Fruit fly (Drosophila melanogaster) whole organism: ENCODE measurements around the gene CG14421.

Source experiments
- CG8478 ChIP-seq: fragments of >200 bp; optimal IDR thresholded peaks from 2 replicates; lab custom pipeline; 2018; ENCODE audit warnings: inconsistent platforms
- Dll ChIP-seq: fragments of >200 bp; optimal IDR thresholded peaks from 2 replicates; lab custom pipeline; 2017
- EcR ChIP-seq, 2 experiments: fragments of >200 bp; optimal IDR thresholded peaks; 2 replicates each; lab custom pipeline; 2017; ENCODE audit warnings: missing biosample characterization in 2 of 2, missing genetic modification characterization in 2 of 2, missing genetic modification reagents in 2 of 2
- pan ChIP-seq: fragments of >200 bp; optimal IDR thresholded peaks from 2 replicates; lab custom pipeline; 2017
- psq ChIP-seq: fragments of >200 bp; optimal IDR thresholded peaks from 2 replicates; lab custom pipeline; 2017
- usp ChIP-seq: fragments of >200 bp; optimal IDR thresholded peaks from 2 replicates; lab custom pipeline; 2017; ENCODE audit warnings: missing biosample characterization, missing genetic modification characterization, mixed read lengths

The CG14421 gene

DNA sequence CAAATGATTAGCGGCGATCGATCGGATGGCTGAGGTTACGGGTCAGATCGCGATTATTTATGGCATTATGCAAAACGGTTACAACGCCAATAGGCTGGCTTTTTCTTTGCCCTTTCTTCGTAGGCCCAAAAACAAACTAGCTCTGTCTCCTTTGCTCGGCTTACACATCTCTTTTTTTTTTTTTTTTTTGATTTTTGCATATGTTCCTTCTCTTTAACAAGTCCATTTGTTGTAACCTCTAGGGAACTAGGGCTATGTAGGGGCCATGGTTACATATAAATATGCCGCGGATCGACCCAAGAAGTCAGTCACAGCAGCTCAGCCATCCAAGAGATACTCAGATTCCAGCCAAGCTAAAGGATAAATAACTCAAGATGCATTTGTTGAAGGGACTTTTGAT is at the start of gene CG14421:
Gene CG14421, plus strand, starts transcription at position 301 of the 400 bp plus-strand sequence.
- no peak for TF ChIP-seq EcR (GFP tag; optimal IDR thresholded peaks at IDR 0.05; lab: Kevin White, UChicago)
- TF ChIP-seq CG8478 (lab: Kevin White, UChicago) = no peak
- no peak for TF ChIP-seq usp
- no peak for TF ChIP-seq psq (lab: Kevin White, UChicago)
- no peak for TF ChIP-seq pan (lab: Kevin White, UChicago)
- TF ChIP-seq Dll (lab: Kevin White, UChicago) = no peak

DNA sequence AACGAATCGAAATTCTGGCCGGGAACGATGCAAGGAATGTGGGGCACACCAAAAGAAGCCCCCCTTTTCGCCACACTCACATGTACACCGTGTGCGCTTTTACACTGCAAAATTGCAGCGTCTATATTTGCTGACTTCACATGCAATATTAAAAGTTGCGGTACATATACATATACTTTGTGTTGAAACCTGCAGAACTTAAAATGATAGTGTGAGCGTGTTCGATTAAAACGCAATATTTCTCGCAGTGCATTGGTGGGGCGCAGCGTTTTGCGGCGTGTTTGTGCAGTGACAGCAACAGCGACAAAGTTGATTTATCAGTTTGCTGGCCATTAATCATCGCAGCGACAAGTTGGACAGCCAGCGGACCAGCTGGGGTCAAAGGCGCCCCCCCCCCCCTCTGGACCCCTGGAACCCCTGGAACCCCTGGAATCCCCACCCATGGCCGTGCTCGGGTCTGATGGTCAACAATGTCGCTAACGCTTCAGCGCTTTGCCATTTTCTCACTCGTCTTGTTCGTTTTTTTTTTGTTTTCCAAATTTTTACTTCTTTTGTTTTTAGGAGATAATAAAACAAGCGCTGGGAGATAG is 34.0 kb upstream of the CG14421 start:
- TF ChIP-seq psq (lab: Kevin White, UChicago) = no peak
- no peak for TF ChIP-seq usp
- TF ChIP-seq EcR (GFP tag; optimal IDR thresholded peaks at IDR 0.05; lab: Kevin White, UChicago) = no peak
- TF ChIP-seq CG8478 (lab: Kevin White, UChicago) = no peak
- no peak for TF ChIP-seq pan (lab: Kevin White, UChicago)
- TF ChIP-seq Dll (lab: Kevin White, UChicago) = no peak

DNA sequence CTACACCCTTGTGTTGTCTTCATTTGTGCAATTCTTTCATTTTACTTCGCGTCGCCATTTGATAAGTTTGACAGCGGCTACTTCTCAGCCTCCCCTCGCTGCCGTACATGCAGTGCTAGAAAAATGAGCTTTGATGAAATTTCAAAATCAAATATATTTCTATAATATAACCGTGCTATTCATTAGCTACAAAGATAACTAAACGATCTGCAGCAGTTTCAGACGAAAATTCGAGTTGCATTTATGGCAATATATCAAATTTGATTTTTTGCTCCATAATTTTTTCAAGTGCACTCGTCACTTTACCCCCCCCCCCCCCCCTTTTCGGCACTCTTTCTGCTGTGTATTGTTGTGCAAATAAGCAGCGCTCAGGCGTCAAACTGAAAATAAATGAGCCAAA is 28.6 kb upstream of the CG14421 start:
- no peak for TF ChIP-seq pan (lab: Kevin White, UChicago)
- TF ChIP-seq CG8478 (lab: Kevin White, UChicago) = no peak
- no peak for TF ChIP-seq EcR (GFP tag; optimal IDR thresholded peaks at IDR 0.05; lab: Kevin White, UChicago)
- no peak for TF ChIP-seq usp

DNA sequence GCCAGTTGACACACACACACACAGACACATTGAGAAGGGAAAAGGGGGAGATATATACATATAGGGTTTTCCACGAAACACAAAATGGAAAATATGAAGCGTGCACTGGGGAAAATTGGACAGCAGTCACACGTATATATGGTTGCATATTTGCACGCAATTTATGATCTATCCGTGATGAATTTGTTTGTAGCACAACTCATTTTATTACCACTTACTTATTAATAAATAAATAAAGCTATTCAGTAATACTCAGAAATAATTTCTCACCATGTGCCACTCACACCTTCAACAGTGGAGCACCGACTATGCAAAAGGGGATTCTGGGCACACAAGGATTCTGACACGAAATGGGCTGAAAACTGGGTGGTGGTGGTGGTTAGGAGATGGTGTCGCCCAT is 27.1 kb upstream of the CG14421 start:
- TF ChIP-seq CG8478 (lab: Kevin White, UChicago) = no peak
- no peak for TF ChIP-seq pan (lab: Kevin White, UChicago)
- TF ChIP-seq EcR (GFP tag; optimal IDR thresholded peaks at IDR 0.05; lab: Kevin White, UChicago) = no peak
- no peak for TF ChIP-seq usp
- no peak for TF ChIP-seq psq (lab: Kevin White, UChicago)
- no peak for TF ChIP-seq Dll (lab: Kevin White, UChicago)

DNA sequence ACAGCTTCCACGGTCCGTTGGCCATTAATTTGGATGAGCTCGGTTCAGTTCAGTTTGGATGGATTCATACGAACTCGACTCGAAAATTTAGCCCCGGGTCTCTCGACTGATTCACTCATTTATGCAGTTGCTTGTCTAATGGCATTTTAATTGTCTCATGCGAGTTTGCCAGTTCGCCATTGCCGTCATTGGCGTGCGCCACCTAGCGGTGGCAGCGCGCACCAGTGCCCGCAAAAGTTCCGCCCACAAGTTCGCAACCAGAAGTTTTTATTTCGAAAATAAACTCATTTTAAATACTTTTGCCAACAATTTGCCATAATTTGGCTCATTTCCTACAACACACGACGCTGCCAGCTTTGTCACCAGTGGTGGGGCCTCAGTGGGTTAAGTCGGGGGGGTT is 26.1 kb upstream of the CG14421 start:
- TF ChIP-seq CG8478 (lab: Kevin White, UChicago) = no peak
- TF ChIP-seq usp = no peak
- TF ChIP-seq pan (lab: Kevin White, UChicago) = no peak
- TF ChIP-seq EcR (GFP tag; optimal IDR thresholded peaks at IDR 0.05; lab: Kevin White, UChicago) = no peak
- no peak for TF ChIP-seq psq (lab: Kevin White, UChicago)
- TF ChIP-seq Dll (lab: Kevin White, UChicago) = no peak

DNA sequence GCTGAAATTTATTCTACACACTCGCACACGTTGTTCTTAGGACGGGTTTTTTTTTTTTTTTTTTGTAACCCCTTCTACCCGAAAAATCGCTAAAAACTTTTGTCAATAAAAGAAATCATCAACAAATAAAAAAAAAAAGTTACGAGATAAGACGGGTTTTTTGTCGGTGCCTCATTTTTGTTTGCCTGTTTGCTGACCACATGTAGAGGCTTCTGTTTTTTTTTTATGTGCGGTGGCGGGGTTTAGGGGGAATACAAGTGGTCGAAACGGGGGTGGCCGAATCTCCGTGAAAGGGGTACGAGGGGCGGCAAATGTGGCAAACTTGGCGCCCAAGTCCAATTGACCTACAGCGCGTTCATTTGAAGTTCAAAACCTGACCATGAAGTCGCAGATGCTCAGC is 22.7 kb upstream of the CG14421 start:
- TF ChIP-seq psq (lab: Kevin White, UChicago) = no peak
- TF ChIP-seq pan (lab: Kevin White, UChicago) = no peak
- no peak for TF ChIP-seq EcR (GFP tag; optimal IDR thresholded peaks at IDR 0.05; lab: Kevin White, UChicago)
- TF ChIP-seq CG8478 (lab: Kevin White, UChicago) = no peak
- no peak for TF ChIP-seq Dll (lab: Kevin White, UChicago)
- TF ChIP-seq usp = no peak

DNA sequence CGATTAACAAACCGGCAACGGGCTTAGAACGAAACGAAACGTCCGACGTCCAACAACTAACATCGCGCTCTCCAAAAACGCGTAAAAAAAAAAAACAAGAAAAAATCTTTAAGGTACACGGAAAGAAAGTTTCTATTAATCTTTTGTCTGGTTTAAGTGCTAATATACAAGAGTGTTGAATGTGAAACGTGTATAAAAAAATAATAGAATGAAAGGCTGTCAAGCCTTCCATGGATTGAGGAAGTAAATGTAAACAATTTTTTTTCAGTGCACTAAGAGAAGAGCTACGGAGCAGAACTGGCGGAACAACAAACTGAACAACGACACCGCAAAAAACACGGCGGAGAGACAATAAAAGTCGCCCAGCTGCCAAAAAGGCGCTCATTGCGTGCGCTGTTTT is 21.5 kb upstream of the CG14421 start, which contains the start of gene CG3588:
Gene CG3588, plus strand, starts transcription at position 29 of the 400 bp plus-strand sequence.
- TF ChIP-seq pan (lab: Kevin White, UChicago) (no peak), Dll (lab: Kevin White, UChicago) (no peak), CG8478 (lab: Kevin White, UChicago) (no peak), psq (lab: Kevin White, UChicago) (no peak), EcR (GFP tag; optimal IDR thresholded peaks at IDR 0.05; lab: Kevin White, UChicago) (no peak), usp (no peak)

DNA sequence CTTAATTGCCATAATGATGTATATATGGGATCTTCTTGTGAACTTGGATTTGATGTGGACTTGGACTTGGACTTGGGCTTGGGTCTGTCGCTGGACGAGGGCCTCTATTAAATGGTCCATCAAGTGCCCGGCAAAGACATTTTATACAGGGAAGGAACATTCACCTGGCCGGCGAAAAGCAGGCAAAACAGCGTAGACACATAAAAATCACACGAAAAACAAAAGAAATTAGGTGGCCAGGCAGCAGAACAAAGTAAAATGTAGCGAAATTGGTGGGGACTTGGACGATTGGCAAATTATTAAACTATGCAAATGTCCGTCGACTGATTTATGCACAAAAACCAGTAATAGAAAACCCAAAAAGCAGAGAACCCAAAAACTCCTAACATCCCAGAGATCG is 14.1 kb upstream of the CG14421 start, which contains the start of gene CG14424:
Gene CG14424, minus strand, starts transcription at position 101 of the 400 bp plus-strand sequence.
- TF ChIP-seq psq (lab: Kevin White, UChicago) (no peak), Dll (lab: Kevin White, UChicago) (no peak), pan (lab: Kevin White, UChicago) (no peak), CG8478 (lab: Kevin White, UChicago) (no peak), EcR (GFP tag; optimal IDR thresholded peaks at IDR 0.05; lab: Kevin White, UChicago) (no peak), usp (no peak)

DNA sequence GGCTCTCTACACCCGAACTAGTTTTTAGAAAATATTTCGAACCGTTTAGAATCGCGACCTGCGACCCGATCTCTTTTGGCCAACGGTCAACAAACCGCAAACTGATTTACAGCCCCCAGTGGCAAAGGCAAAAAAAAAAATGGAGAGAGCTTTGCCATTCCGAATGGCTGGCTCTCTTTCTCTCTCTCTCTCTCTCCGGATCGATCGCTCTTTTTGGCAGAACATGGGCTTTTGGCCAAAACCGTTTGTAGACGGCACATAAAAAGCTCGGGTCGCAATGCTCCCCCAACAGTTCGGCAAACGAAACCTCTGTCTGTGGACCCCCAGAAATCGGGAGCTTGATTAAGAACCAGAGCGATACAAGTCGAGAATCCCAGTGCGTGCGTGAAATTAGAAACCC is 11.7 kb upstream of the CG14421 start, which contains the start of gene CG32793:
Gene CG32793, plus strand, starts transcription at position 301 of the 400 bp plus-strand sequence.
- TF ChIP-seq pan (lab: Kevin White, UChicago) (no peak), CG8478 (lab: Kevin White, UChicago) (no peak), usp (no peak), EcR (GFP tag; optimal IDR thresholded peaks at IDR 0.05; lab: Kevin White, UChicago) (no peak), Dll (lab: Kevin White, UChicago) (no peak), psq (lab: Kevin White, UChicago) (no peak)

DNA sequence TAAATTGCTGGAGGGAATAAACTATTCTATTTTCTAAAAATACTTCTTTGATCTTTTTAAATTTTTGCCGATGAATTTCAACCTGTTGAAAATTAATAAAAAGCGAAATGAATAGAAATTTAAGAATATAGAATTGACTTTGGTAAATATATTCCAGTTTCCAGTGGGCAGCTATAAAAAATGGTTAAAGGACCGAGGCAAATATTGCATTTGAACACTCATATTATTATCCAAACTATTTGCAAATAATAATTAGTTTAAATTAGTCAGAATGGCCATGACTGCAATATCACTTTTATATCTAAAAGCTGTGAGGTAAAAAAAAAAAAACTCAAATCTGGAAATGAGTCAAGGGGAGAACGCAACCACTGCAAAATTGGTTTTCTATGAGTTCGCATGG is 6.4 kb upstream of the CG14421 start, which contains the start of gene CG3592:
Gene CG3592, plus strand, starts transcription at position 301 of the 400 bp plus-strand sequence.
- TF ChIP-seq psq (lab: Kevin White, UChicago) (no peak), usp (no peak), EcR (GFP tag; optimal IDR thresholded peaks at IDR 0.05; lab: Kevin White, UChicago) (no peak), CG8478 (lab: Kevin White, UChicago) (no peak), Dll (lab: Kevin White, UChicago) (no peak)

DNA sequence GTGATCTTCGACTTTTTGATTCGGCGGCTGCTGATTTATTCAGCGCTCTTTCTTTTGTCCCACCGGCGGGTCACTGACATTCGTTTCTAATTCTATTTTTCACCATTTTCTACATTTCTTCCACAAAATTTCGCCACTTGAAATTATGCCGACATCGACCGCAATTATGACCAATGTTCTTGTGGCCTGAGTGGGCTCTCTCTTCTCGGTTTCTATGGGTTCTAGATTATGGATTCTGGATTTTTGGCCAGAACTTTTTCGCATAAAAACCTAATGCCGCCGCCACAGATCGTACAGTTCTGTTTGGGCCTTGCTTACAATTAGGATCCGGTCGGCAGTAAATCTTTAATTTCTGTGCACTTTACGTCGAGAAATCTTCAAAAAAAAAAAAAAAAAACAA is 4.5 kb upstream of the CG14421 start, which contains the start of gene CG3598:
Gene CG3598, plus strand, starts transcription at position 301 of the 400 bp plus-strand sequence.
- TF ChIP-seq Dll (lab: Kevin White, UChicago) (no peak), EcR (GFP tag; optimal IDR thresholded peaks at IDR 0.05; lab: Kevin White, UChicago) (no peak), usp (no peak), pan (lab: Kevin White, UChicago) (no peak), psq (lab: Kevin White, UChicago) (no peak), CG8478 (lab: Kevin White, UChicago) (no peak)

DNA sequence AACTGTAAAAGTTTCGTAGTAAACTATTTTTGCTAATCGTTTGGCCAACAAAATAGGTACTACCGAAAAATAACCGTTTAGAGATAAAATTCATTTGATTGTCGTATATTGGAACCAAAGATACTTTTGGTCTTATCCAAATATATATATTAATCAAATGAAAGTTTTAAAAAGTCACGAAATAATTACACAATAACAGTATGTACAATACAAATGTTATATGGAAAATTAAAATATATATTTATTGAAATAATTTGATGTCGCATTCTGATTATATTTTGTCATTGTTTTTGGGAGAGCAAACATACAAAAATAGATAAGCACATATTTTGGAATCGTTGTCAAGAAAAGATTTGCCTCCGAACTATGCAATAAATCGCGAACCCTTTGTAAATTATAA is 2.7 kb upstream of the CG14421 start, which contains the start of gene CG14420:
Gene CG14420, plus strand, starts transcription at position 301 of the 400 bp plus-strand sequence.
- TF ChIP-seq psq (lab: Kevin White, UChicago) (no peak), usp (no peak), CG8478 (lab: Kevin White, UChicago) (no peak), EcR (GFP tag; optimal IDR thresholded peaks at IDR 0.05; lab: Kevin White, UChicago) (no peak), Dll (lab: Kevin White, UChicago) (no peak), pan (lab: Kevin White, UChicago) (no peak)
